Worm (Caenorhabditis elegans) whole organism, late embryonic: ENCODE data around the gene F40F11.3.

Experiments used
- ceh-24 ChIP-seq: sonication (generic microtip); optimal IDR thresholded peaks from 2 replicates; lab custom pipeline; 2016; ENCODE audit warnings: mild to moderate bottlenecking, missing genetic modification characterization, missing compliant biosample characterization
- ceh-45 ChIP-seq: fragments of 200-800 bp; sonication (Bioruptor generic); IDR thresholded peaks from 2 replicates; pipeline ENCODE4 v1.3.6; 2022; ENCODE audit warnings: missing genetic modification reagents, missing genetic modification characterization, missing compliant biosample characterization
- fkh-10 ChIP-seq: fragments of 150-350 bp; optimal IDR thresholded peaks from 2 replicates; lab custom pipeline; 2014; ENCODE audit warnings: missing biosample characterization, missing genetic modification reagents, missing genetic modification characterization
- hlh-15 ChIP-seq: sonication (generic microtip); optimal IDR thresholded peaks from 2 replicates; lab custom pipeline; 2016; ENCODE audit warnings: missing genetic modification characterization, missing compliant biosample characterization
- hlh-8 ChIP-seq: sonication (generic microtip); optimal IDR thresholded peaks from 2 replicates; lab custom pipeline; 2016; ENCODE audit warnings: missing genotype, missing genetic modification characterization, missing compliant biosample characterization
- rnt-1 ChIP-seq: sonication (generic microtip); optimal IDR thresholded peaks from 2 replicates; lab custom pipeline; 2016; ENCODE audit warnings: missing genetic modification characterization, missing compliant biosample characterization
- unc-55 ChIP-seq: sonication (generic microtip); optimal IDR thresholded peaks from 2 replicates; lab custom pipeline; 2017; ENCODE audit warnings: missing biosample characterization, missing genetic modification reagents, missing genetic modification characterization

Gene F40F11.3

DNA sequence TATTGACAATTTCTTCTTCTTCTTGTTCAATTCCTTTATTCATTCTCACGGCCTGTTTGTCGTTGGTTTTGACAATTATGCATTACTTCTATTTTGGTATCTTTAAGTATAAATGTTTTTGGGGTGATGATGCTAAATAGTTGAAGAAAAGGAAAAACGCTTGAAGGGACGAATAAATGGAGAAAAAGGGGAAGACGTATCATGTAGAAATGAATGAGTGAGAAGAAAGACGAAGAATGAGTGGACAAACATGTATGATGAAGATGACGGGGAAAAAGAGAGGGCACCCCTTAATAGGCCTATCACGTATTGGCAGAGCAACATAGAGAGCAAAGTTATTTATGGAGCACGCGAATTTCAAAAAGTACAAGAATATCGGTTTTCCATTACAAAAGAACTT lies 45.1 kb downstream of the F40F11.3 start, which contains the start of gene M04B2.7:
TSS of gene M04B2.7 (minus strand) at position 101 of the 400 bp plus-strand sequence.
- TF ChIP-seq ceh-45 (GFP tag; lab: Robert Waterston, UW), result no peak
- TF ChIP-seq fkh-10 (GFP tag; lab: Kevin White, UChicago), result no peak
- no peak for TF ChIP-seq unc-55
- TF ChIP-seq ceh-24 (tag; lab: Kevin White, UChicago), result no peak
- no peak for TF ChIP-seq rnt-1 (tag; lab: Kevin White, UChicago)
- no peak for TF ChIP-seq hlh-8 (tag; lab: Kevin White, UChicago)
- no peak for TF ChIP-seq hlh-15 (tag; lab: Kevin White, UChicago)
